Fruit fly (Drosophila melanogaster): ENCODE data around the gene mas.

The mas gene

dm6 chr3L:4148406-4148975 is 18.8 kb downstream of the mas start, which contains the start of gene CG1299:
TSS of gene CG1299 (plus strand) at chr3L:4148696.
- TF ChIP-seq Dif (GFP tag; optimal IDR thresholded peaks at IDR 0.05; ENCODE audit: partially characterized antibody) (peak; percentile 35), N (GFP tag; optimal IDR thresholded peaks at IDR 0.05) (no peak), h (GFP tag; optimal IDR thresholded peaks at IDR 0.05) (peak; percentile 20), br (GFP tag; optimal IDR thresholded peaks at IDR 0.05) (peak; percentile 9), brk (GFP tag; optimal IDR thresholded peaks at IDR 0.05) (no peak), CG9705 (GFP tag; optimal IDR thresholded peaks at IDR 0.05) (no peak), pan (optimal IDR thresholded peaks at IDR 0.05) (no peak), dmrt93B (GFP tag; optimal IDR thresholded peaks at IDR 0.05) (no peak), Vsx2 (GFP tag; optimal IDR thresholded peaks at IDR 0.05; ENCODE audit: partially characterized antibody) (peak; percentile 10), rgr (GFP tag; optimal IDR thresholded peaks at IDR 0.05) (no peak), dl (GFP tag; optimal IDR thresholded peaks at IDR 0.05; ENCODE audit: insufficient read depth in 1 of 2, partially characterized antibody in 2 of 2) (peak in 1 of 2 experiments; percentile 44), fru (GFP tag; optimal IDR thresholded peaks at IDR 0.05) (peak; percentile 24), jim (GFP tag; optimal IDR thresholded peaks at IDR 0.05) (peak; percentile 13), Rel (GFP tag; optimal IDR thresholded peaks at IDR 0.05) (no peak), Rel (tag; optimal IDR thresholded peaks at IDR 0.05) (peak; percentile 93)

- TF ChIP-seq CG9705 (GFP tag; optimal IDR thresholded peaks at IDR 0.05) (no peak), Rel (GFP tag; optimal IDR thresholded peaks at IDR 0.05) (no peak), Rel (tag; optimal IDR thresholded peaks at IDR 0.05) (peak; percentile 76)
Observed at dm6 chr3L:4145229-4145628, 22.0 kb downstream of the mas start.

- TF ChIP-seq Hnf4 (GFP tag; optimal IDR thresholded peaks at IDR 0.05) (no peak), Vsx2 (GFP tag; optimal IDR thresholded peaks at IDR 0.05; ENCODE audit: partially characterized antibody) (no peak), Sp1 (GFP tag; optimal IDR thresholded peaks at IDR 0.05) (no peak), N (GFP tag; optimal IDR thresholded peaks at IDR 0.05) (no peak), dmrt93B (GFP tag; optimal IDR thresholded peaks at IDR 0.05) (no peak), CG9705 (GFP tag; optimal IDR thresholded peaks at IDR 0.05) (no peak)
Observed at dm6 chr3L:4142064-4142463, 25.2 kb downstream of the mas start, which contains the start of gene CG32260. TSS of gene CG32260 (plus strand) at chr3L:4142364.

- no peak for TF ChIP-seq OdsH (GFP tag; optimal IDR thresholded peaks at IDR 0.05)
- no peak for TF ChIP-seq CG32264 (GFP tag; optimal IDR thresholded peaks at IDR 0.05)
- no peak for TF ChIP-seq dl (GFP tag; optimal IDR thresholded peaks at IDR 0.05; ENCODE audit: insufficient read depth in 1 of 2, partially characterized antibody in 2 of 2)
- TF ChIP-seq Abd-B (GFP tag; optimal IDR thresholded peaks at IDR 0.05) = no peak
- no peak for TF ChIP-seq Hnf4 (GFP tag; optimal IDR thresholded peaks at IDR 0.05)
- no peak for TF ChIP-seq Dfd (GFP tag; optimal IDR thresholded peaks at IDR 0.05)
- no peak for TF ChIP-seq Jra (GFP tag; optimal IDR thresholded peaks at IDR 0.05)
- TF ChIP-seq pan (optimal IDR thresholded peaks at IDR 0.05) = no peak
Observed at dm6 chr3L:4141167-4141566, 26.1 kb downstream of the mas start, which contains the start of gene Akh. TSS of gene Akh (plus strand) at chr3L:4141467.

DNA sequence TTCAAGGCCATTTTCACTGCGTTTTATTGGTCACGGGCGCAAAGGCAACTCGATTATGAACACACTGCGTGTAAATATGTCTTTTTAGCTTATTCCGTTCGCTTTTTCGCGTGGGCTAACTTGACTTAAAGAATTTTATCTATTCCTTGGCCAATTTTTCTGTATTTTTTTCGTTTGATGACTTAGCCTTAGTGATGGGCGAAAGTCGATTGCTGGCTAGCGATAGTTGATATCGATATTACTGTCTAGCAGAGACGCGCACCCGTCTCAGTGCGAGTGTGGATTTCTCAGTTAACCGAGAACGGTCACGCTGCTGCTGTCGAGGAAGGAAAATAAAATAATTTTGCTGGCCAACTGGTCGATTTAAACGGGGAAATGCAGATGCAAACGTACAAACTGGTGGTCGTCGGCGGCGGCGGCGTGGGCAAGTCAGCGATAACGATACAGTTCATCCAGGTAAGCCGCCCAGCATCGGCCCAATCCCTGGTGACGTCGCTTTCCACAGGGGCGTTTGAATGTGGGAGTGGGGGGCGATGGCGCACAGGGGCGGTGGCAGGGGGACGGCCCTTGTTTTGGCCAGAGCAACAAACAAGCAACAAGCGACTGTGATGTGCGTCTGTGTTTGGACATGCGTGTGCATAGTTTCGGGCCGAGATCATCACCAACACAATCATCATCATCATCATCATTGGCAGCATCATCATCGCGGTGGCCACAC is 28.3 kb downstream of the mas start, which contains the start of the genes Rop and Ras64B:
Rop (minus strand) TSS at position 193 of the 718 bp plus-strand sequence.
Ras64B (plus strand) TSS at position 273 of the 718 bp plus-strand sequence.
- TF ChIP-seq CG9705 (GFP tag; optimal IDR thresholded peaks at IDR 0.05) (no peak), HLH106 (tag; optimal IDR thresholded peaks at IDR 0.05) (peak; percentile 9), Hr83 (GFP tag; optimal IDR thresholded peaks at IDR 0.05; ENCODE audit: poor library complexity, severe bottlenecking) (peak; percentile 31), lola (GFP tag; optimal IDR thresholded peaks at IDR 0.05) (no peak), h (GFP tag; optimal IDR thresholded peaks at IDR 0.05) (peak; percentile 33), dl (GFP tag; optimal IDR thresholded peaks at IDR 0.05; ENCODE audit: insufficient read depth in 1 of 2, partially characterized antibody in 2 of 2) (no peak), usp (GFP tag; optimal IDR thresholded peaks at IDR 0.05) (no peak), psq (GFP tag; optimal IDR thresholded peaks at IDR 0.05) (peak; percentile 10), OdsH (GFP tag; optimal IDR thresholded peaks at IDR 0.05) (peak; percentile 28), Rel (GFP tag; optimal IDR thresholded peaks at IDR 0.05) (no peak), Rel (tag; optimal IDR thresholded peaks at IDR 0.05) (peak; percentile 77), Jra (GFP tag; optimal IDR thresholded peaks at IDR 0.05) (peak; percentile 20), Sp1 (GFP tag; optimal IDR thresholded peaks at IDR 0.05) (peak; percentile 46), Vsx2 (GFP tag; optimal IDR thresholded peaks at IDR 0.05; ENCODE audit: partially characterized antibody) (no peak), Dif (GFP tag; optimal IDR thresholded peaks at IDR 0.05; ENCODE audit: partially characterized antibody) (no peak), Hnf4 (GFP tag; optimal IDR thresholded peaks at IDR 0.05) (no peak)

All from whole organism, wandering third instar larva.